Worm (Caenorhabditis elegans) whole organism, mixed stage, embryonic: Measurements from ENCODE around the gene F41C3.2.

Experiments used
- M03D4.4 ChIP-seq: sonication (generic microtip); optimal IDR thresholded peaks from 2 replicates; lab custom pipeline; 2017; ENCODE audit warnings: mild to moderate bottlenecking, missing genetic modification characterization, missing compliant biosample characterization
- ces-1 ChIP-seq: fragments of 150-350 bp; optimal IDR thresholded peaks from 2 replicates; lab custom pipeline; 2014; ENCODE audit warnings: missing biosample characterization, missing genetic modification reagents, missing genetic modification characterization
- elt-1 ChIP-seq: sonication (generic microtip); optimal IDR thresholded peaks from 2 replicates; lab custom pipeline; 2017; ENCODE audit warnings: missing genetic modification characterization, mild to moderate bottlenecking, missing compliant biosample characterization, antibody characterized with exemption, moderate library complexity, borderline replicate concordance; ENCODE audit not compliant: insufficient read depth
- elt-3 ChIP-seq: fragments of 150-350 bp; optimal IDR thresholded peaks from 2 replicates; lab custom pipeline; 2014; ENCODE audit warnings: missing biosample characterization, missing genetic modification characterization
- nhr-237 ChIP-seq: fragments of 150-350 bp; optimal IDR thresholded peaks from 2 replicates; lab custom pipeline; 2014; ENCODE audit warnings: missing biosample characterization, missing genetic modification characterization
- nhr-28 ChIP-seq: fragments of 150-350 bp; optimal IDR thresholded peaks from 2 replicates; lab custom pipeline; 2014; ENCODE audit warnings: missing biosample characterization, missing genetic modification characterization
- nhr-76 ChIP-seq: sonication (generic microtip); optimal IDR thresholded peaks from 2 replicates; lab custom pipeline; 2017; ENCODE audit warnings: missing biosample characterization, missing genetic modification characterization
- sptf-1 ChIP-seq: sonication (generic microtip); optimal IDR thresholded peaks from 2 replicates; lab custom pipeline; 2017; ENCODE audit warnings: mild to moderate bottlenecking, missing genetic modification characterization, moderate library complexity, missing compliant biosample characterization
- unc-62 ChIP-seq: fragments of 150-350 bp; optimal IDR thresholded peaks from 2 replicates; lab custom pipeline; 2014; ENCODE audit warnings: missing biosample characterization, missing genetic modification reagents, missing genetic modification characterization

DNA sequence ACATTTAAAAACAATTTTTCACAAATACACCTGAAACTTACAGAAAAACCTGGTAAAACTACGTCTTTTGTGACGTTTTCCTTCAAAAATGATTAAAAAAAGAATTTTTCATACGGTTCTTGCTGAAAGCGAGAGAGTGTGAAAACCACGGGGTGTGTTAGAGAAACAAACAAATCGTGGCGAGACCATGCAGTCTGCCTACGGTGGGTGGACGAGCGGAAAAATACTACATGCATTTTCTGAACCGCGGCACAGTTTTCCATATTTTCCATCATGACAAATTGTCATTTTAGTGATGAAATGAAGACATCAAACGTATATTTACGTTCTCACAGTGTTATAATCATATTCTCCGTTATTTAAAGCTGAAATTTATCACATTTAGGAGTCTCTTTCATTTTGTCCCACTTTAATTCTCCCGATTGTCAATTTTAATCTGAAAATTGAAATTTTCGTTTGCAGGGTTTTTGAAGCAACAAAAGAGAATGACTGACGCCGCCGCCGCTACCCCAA lies 43.4 kb upstream of the F41C3.2 start, which contains the start of the genes F10G7.9 and tsn-1:
- TF ChIP-seq M03D4.4 (tag; lab: Kevin White, UChicago) (no peak), nhr-28 (tag; lab: Kevin White, UChicago) (no peak), nhr-76 (no peak), ces-1 (GFP tag; lab: Kevin White, UChicago) (no peak), unc-62 (GFP tag; lab: Kevin White, UChicago) (no peak), elt-1 (tag; lab: Kevin White, UChicago) (no peak), elt-3 (no peak), sptf-1 (tag; lab: Kevin White, UChicago) (no peak), nhr-237 (tag; lab: Kevin White, UChicago) (no peak)
